Fruit fly (Drosophila melanogaster) whole organism, prepupa: ENCODE results near the gene slf.

Experiments used
- CG10631 ChIP-seq: fragments of 200-800 bp; sonication (Bioruptor generic); optimal IDR thresholded peaks from 2 replicates; lab custom pipeline; 2016; ENCODE audit warnings: missing biosample characterization, missing genetic modification characterization
- CG10669 ChIP-seq: fragments of 200-800 bp; sonication (Bioruptor generic); optimal IDR thresholded peaks from 3 replicates; lab custom pipeline; 2018; ENCODE audit warnings: missing biosample characterization, mild to moderate bottlenecking, missing genetic modification characterization, moderate library complexity
- CG11294 ChIP-seq: fragments of 200-800 bp; sonication (Bioruptor generic); IDR thresholded peaks from 2 replicates; pipeline ENCODE4 v1.3.6; 2022; ENCODE audit warnings: missing biosample characterization, missing genetic modification characterization
- CG11902 ChIP-seq: fragments of 200-800 bp; sonication (Bioruptor generic); optimal IDR thresholded peaks from 3 replicates; lab custom pipeline; 2016; ENCODE audit warnings: missing biosample characterization, missing genetic modification characterization
- CG15336 ChIP-seq: fragments of 200-800 bp; sonication (Bioruptor generic); IDR thresholded peaks from 2 replicates; pipeline ENCODE4 v1.3.6; 2022; ENCODE audit warnings: missing biosample characterization, missing genetic modification characterization
- CG16779 ChIP-seq: fragments of 200-800 bp; sonication (Bioruptor generic); optimal IDR thresholded peaks from 3 replicates; lab custom pipeline; 2017; ENCODE audit warnings: missing biosample characterization, mild to moderate bottlenecking, missing genetic modification characterization
- CG3032 ChIP-seq: fragments of 200-800 bp; optimal IDR thresholded peaks from 2 replicates; lab custom pipeline; 2019; ENCODE audit warnings: missing biosample characterization, mild to moderate bottlenecking, missing genetic modification characterization, moderate library complexity
- CG31627 ChIP-seq: fragments of 200-800 bp; sonication (Bioruptor generic); optimal IDR thresholded peaks from 3 replicates; lab custom pipeline; 2016; ENCODE audit warnings: missing biosample characterization, missing genetic modification characterization
- CG34406 ChIP-seq: fragments of 200-800 bp; sonication (Bioruptor generic); optimal IDR thresholded peaks from 3 replicates; lab custom pipeline; 2016; ENCODE audit warnings: missing biosample characterization, missing genetic modification characterization
- CG6792 ChIP-seq: fragments of 200-800 bp; sonication (Bioruptor generic); optimal IDR thresholded peaks from 3 replicates; lab custom pipeline; 2016; ENCODE audit warnings: missing biosample characterization, missing genetic modification characterization
- CG6808 ChIP-seq: fragments of 200-800 bp; sonication (Bioruptor generic); optimal IDR thresholded peaks from 3 replicates; lab custom pipeline; 2017; ENCODE audit warnings: missing biosample characterization, missing genetic modification characterization, mild to moderate bottlenecking, moderate library complexity, missing genetic modification reagents
- CG8119 ChIP-seq: fragments of 200-800 bp; sonication (Bioruptor generic); IDR thresholded peaks from 3 replicates; pipeline ENCODE4 v1.3.6; 2022; ENCODE audit warnings: missing biosample characterization, missing genetic modification characterization
- CG8319 ChIP-seq: fragments of 200-800 bp; sonication (Bioruptor generic); optimal IDR thresholded peaks from 3 replicates; lab custom pipeline; 2016; ENCODE audit warnings: missing biosample characterization, missing genetic modification characterization
- CG8632 ChIP-seq: fragments of 200-800 bp; sonication (Bioruptor generic); optimal IDR thresholded peaks from 3 replicates; lab custom pipeline; 2016; ENCODE audit warnings: missing biosample characterization, missing genetic modification characterization
- CG9139 ChIP-seq: fragments of 200-800 bp; sonication (Bioruptor generic); optimal IDR thresholded peaks from 3 replicates; lab custom pipeline; 2017; ENCODE audit warnings: missing biosample characterization, mild to moderate bottlenecking, missing genetic modification characterization
- Eip75B ChIP-seq: fragments of 200-800 bp; sonication (Bioruptor generic); optimal IDR thresholded peaks from 3 replicates; lab custom pipeline; 2016; ENCODE audit warnings: missing biosample characterization, missing genetic modification characterization
- Eip78C ChIP-seq: fragments of 200-800 bp; sonication (Bioruptor generic); peaks from one replicate; lab custom pipeline; 2016; ENCODE audit warnings: missing biosample characterization, missing genetic modification characterization
- Eip93F ChIP-seq: fragments of 200-800 bp; sonication (Bioruptor generic); optimal IDR thresholded peaks from 2 replicates; lab custom pipeline; 2016; ENCODE audit warnings: missing biosample characterization, mild to moderate bottlenecking, missing genetic modification characterization
- Ets21C ChIP-seq: fragments of 200-800 bp; sonication (Bioruptor generic); optimal IDR thresholded peaks from 3 replicates; lab custom pipeline; 2016; ENCODE audit warnings: missing biosample characterization, missing genetic modification characterization
- Ets96B ChIP-seq: fragments of 200-800 bp; optimal IDR thresholded peaks from 2 replicates; lab custom pipeline; 2019; ENCODE audit warnings: missing biosample characterization, mild to moderate bottlenecking, missing genetic modification characterization, moderate library complexity
- Gug ChIP-seq: fragments of 200-800 bp; sonication (Bioruptor generic); IDR thresholded peaks from 2 replicates; pipeline ENCODE4 v1.3.6; 2022; ENCODE audit warnings: missing biosample characterization, missing genetic modification characterization
- Hr38 ChIP-seq: sonication (Bioruptor generic); optimal IDR thresholded peaks from 2 replicates; lab custom pipeline; 2016; ENCODE audit warnings: missing biosample characterization, missing genetic modification characterization
- Hr39 ChIP-seq: fragments of 200-800 bp; sonication (Bioruptor generic); optimal IDR thresholded peaks from 2 replicates; lab custom pipeline; 2016; ENCODE audit warnings: missing biosample characterization, missing genetic modification characterization
- Lpt ChIP-seq: fragments of 200-800 bp; sonication (Bioruptor generic); optimal IDR thresholded peaks from 3 replicates; lab custom pipeline; 2016; ENCODE audit warnings: missing biosample characterization, missing genetic modification characterization
- Met ChIP-seq: fragments of 200-800 bp; sonication (Bioruptor generic); optimal IDR thresholded peaks from 3 replicates; lab custom pipeline; 2016; ENCODE audit warnings: missing biosample characterization, missing genetic modification characterization
- OdsH ChIP-seq: fragments of 200-800 bp; sonication (Bioruptor generic); optimal IDR thresholded peaks from 3 replicates; lab custom pipeline; 2016; ENCODE audit warnings: missing biosample characterization, missing genetic modification characterization
- Smox ChIP-seq: fragments of 200-800 bp; sonication (Bioruptor generic); optimal IDR thresholded peaks from 3 replicates; lab custom pipeline; 2016; ENCODE audit warnings: missing biosample characterization, missing genetic modification characterization
- Sox102F ChIP-seq: fragments of 200-800 bp; sonication (Bioruptor generic); optimal IDR thresholded peaks from 2 replicates; lab custom pipeline; 2016; ENCODE audit warnings: missing biosample characterization, mild to moderate bottlenecking, missing genetic modification characterization
- Sox14 ChIP-seq: fragments of 200-800 bp; sonication (Bioruptor generic); optimal IDR thresholded peaks from 3 replicates; lab custom pipeline; 2016; ENCODE audit warnings: missing biosample characterization, missing genetic modification characterization
- Sox15 ChIP-seq: fragments of 200-800 bp; sonication (Bioruptor generic); optimal IDR thresholded peaks from 3 replicates; lab custom pipeline; 2016; ENCODE audit warnings: missing biosample characterization, missing genetic modification characterization
- achi ChIP-seq: fragments of 200-800 bp; sonication (Bioruptor generic); optimal IDR thresholded peaks from 3 replicates; lab custom pipeline; 2016; ENCODE audit warnings: missing biosample characterization, missing genetic modification characterization
- cyc ChIP-seq: fragments of 200-800 bp; sonication (Bioruptor generic); optimal IDR thresholded peaks from 3 replicates; lab custom pipeline; 2016; ENCODE audit warnings: missing biosample characterization, missing genetic modification characterization
- eg ChIP-seq: fragments of 200-800 bp; sonication (Bioruptor generic); IDR thresholded peaks from 3 replicates; pipeline ENCODE4 v1.3.6; 2022; ENCODE audit warnings: missing biosample characterization, missing genetic modification characterization
- esn ChIP-seq: fragments of 200-800 bp; sonication (Bioruptor generic); optimal IDR thresholded peaks from 2 replicates; lab custom pipeline; 2016; ENCODE audit warnings: missing biosample characterization, mild to moderate bottlenecking, missing genetic modification characterization, moderate library complexity
- fd85E ChIP-seq: fragments of 200-800 bp; sonication (Bioruptor generic); optimal IDR thresholded peaks from 3 replicates; lab custom pipeline; 2016; ENCODE audit warnings: missing biosample characterization, missing genetic modification characterization
- fkh ChIP-seq: fragments of 200-800 bp; sonication (Bioruptor generic); optimal IDR thresholded peaks from 3 replicates; lab custom pipeline; 2017; ENCODE audit warnings: missing biosample characterization, mild to moderate bottlenecking, missing genetic modification characterization, moderate library complexity
- lz ChIP-seq: fragments of 200-800 bp; sonication (Bioruptor generic); optimal IDR thresholded peaks from 3 replicates; lab custom pipeline; 2016; ENCODE audit warnings: missing biosample characterization, missing genetic modification characterization
- pdm3 ChIP-seq: fragments of 200-800 bp; sonication (Bioruptor generic); optimal IDR thresholded peaks from 3 replicates; lab custom pipeline; 2016; ENCODE audit warnings: missing biosample characterization, missing genetic modification characterization
- spab ChIP-seq: fragments of 200-800 bp; sonication (Bioruptor generic); optimal IDR thresholded peaks from 2 replicates; lab custom pipeline; 2017; ENCODE audit warnings: missing biosample characterization, mild to moderate bottlenecking, missing genetic modification characterization, missing genetic modification reagents
- topi ChIP-seq: fragments of 200-800 bp; sonication (Bioruptor generic); optimal IDR thresholded peaks from 3 replicates; lab custom pipeline; 2016; ENCODE audit warnings: missing biosample characterization, missing genetic modification characterization
- vri ChIP-seq: fragments of 200-800 bp; sonication (Bioruptor generic); optimal IDR thresholded peaks from 3 replicates; lab custom pipeline; 2016; ENCODE audit warnings: missing biosample characterization, mild to moderate bottlenecking, missing genetic modification characterization

slf gene

DNA sequence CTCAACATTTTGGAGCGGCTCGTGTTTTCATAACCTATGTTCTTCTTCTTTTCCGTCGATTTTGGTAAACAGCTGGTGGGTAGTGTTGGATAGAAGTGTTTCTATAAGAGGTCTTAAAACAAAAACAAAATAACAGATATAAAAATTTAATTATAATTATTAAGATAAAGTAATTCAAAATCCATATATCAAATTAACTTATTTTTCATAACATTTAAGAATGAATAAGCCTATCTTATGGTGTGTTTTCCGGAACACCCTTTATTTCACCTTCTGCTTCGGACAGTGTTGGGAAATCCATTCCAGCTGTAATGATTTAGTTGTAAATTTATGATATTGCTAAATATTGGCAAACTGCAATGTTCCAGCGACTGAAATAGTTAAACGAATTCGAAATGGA, 48.6 kb upstream of the slf start, which contains the start of the genes mRpS2 and Mon1 (continued):
- peak; percentile 89 for TF ChIP-seq CG31627
- TF ChIP-seq Eip78C (GFP tag; lab: Kevin White, UChicago), result peak; percentile 94
- TF ChIP-seq Lpt (GFP tag; lab: Kevin White, UChicago), result peak; percentile 91
- peak; percentile 68 for TF ChIP-seq fd85E
- TF ChIP-seq CG8319 (GFP tag; lab: Kevin White, UChicago), result peak; percentile 90
- no peak for TF ChIP-seq CG9139
- peak; percentile 85 for TF ChIP-seq Smox
- peak; percentile 91 for TF ChIP-seq lz (GFP tag; lab: Kevin White, UChicago)
- peak; percentile 98 for TF ChIP-seq CG10669 (GFP tag; lab: Kevin White, UChicago)
- TF ChIP-seq CG8119 (GFP tag; lab: Robert Waterston, UW), result peak; percentile 95
- peak; percentile 91 for TF ChIP-seq CG11902

- TF ChIP-seq Eip78C (GFP tag; lab: Kevin White, UChicago) (peak; percentile 74), eg (no peak), cyc (peak; percentile 37), Sox15 (peak; percentile 9), CG8632 (GFP tag; lab: Kevin White, UChicago) (no peak), CG31627 (peak; percentile 54), esn (GFP tag; lab: Kevin White, UChicago) (peak; percentile 59), lz (GFP tag; lab: Kevin White, UChicago) (peak; percentile 44), Ets96B (tag; lab: Kevin White, UChicago) (no peak), CG16779 (tag; lab: Kevin White, UChicago) (no peak), Eip93F (GFP tag; lab: Kevin White, UChicago) (peak; percentile 60), Gug (no peak), CG9139 (no peak), CG3032 (peak; percentile 17), OdsH (GFP tag; lab: Kevin White, UChicago) (peak; percentile 49), Hr38 (GFP tag; lab: Kevin White, UChicago) (no peak), Hr39 (peak; percentile 47)
Measured at dm6 chr2L:4847191-4847853, 45.6 kb upstream of the slf start, which contains the start of the genes mxt and CG11927. Gene mxt (minus strand): TSS chr2L:4847295. Gene CG11927 (plus strand): TSS chr2L:4847766.

DNA sequence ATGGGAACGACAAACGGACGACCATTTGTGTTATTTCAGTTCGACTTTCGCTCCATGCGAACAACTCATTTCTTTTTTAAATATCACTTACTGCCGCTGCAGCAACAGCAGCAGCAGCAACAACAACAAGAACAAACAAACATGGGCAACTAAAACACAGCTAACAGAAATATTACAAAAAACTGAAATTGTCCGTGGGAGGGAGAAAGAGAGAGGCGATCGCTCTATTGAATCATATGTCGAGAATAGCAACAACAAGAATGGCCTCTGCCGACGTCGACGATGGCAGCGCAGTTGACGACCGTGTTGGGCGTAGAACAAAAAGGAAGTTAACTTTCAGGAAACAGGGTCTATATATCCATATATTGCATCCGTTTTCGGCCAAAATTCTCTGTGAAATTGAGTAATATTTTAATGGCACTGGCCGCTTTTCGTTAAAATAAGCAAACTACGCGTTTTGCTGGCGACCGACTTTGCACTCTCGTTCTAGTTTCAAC, 45.0 kb upstream of the slf start:
- no peak for TF ChIP-seq topi
- TF ChIP-seq CG34406 (GFP tag; lab: Kevin White, UChicago), result no peak
- no peak for TF ChIP-seq Sox14 (GFP tag; lab: Kevin White, UChicago)
- TF ChIP-seq CG15336 (GFP tag; lab: Robert Waterston, UW), result 0 out of 2 replicates have a peak, but pooled peaks have one; percentile 10
- no peak for TF ChIP-seq CG8632 (GFP tag; lab: Kevin White, UChicago)
- no peak for TF ChIP-seq fd85E
- TF ChIP-seq CG6792, result no peak
- TF ChIP-seq Met, result no peak
- TF ChIP-seq Sox102F (GFP tag; lab: Kevin White, UChicago), result no peak
- no peak for TF ChIP-seq Lpt (GFP tag; lab: Kevin White, UChicago)
- TF ChIP-seq fkh (GFP tag; lab: Kevin White, UChicago), result peak; percentile 35
- no peak for TF ChIP-seq CG11294 (GFP tag; lab: Robert Waterston, UW)
- TF ChIP-seq Hr39, result no peak
- TF ChIP-seq CG10631 (GFP tag; lab: Kevin White, UChicago), result no peak
- TF ChIP-seq achi, result no peak
- TF ChIP-seq eg, result no peak
- TF ChIP-seq Ets21C (GFP tag; lab: Kevin White, UChicago), result no peak
- no peak for TF ChIP-seq CG9139
- peak; percentile 57 for TF ChIP-seq vri
- no peak for TF ChIP-seq CG8119 (GFP tag; lab: Robert Waterston, UW)
- TF ChIP-seq spab, result no peak
- TF ChIP-seq CG8319 (GFP tag; lab: Kevin White, UChicago), result no peak
- no peak for TF ChIP-seq CG6808 (GFP tag; lab: Kevin White, UChicago)
- no peak for TF ChIP-seq pdm3 (GFP tag; lab: Kevin White, UChicago)
- no peak for TF ChIP-seq Eip75B
- no peak for TF ChIP-seq CG16779 (tag; lab: Kevin White, UChicago)
